Fruit fly (Drosophila melanogaster) whole organism, embryonic: ENCODE measurements around the gene rasp.

Experiments used
- CG33213 ChIP-seq: fragments of 200-800 bp; sonication (Bioruptor generic); optimal IDR thresholded peaks from 3 replicates; lab custom pipeline; 2016; ENCODE audit warnings: missing biosample characterization, missing genetic modification characterization
- CG8281 ChIP-seq: fragments of 200-800 bp; sonication (Bioruptor generic); optimal IDR thresholded peaks from 2 replicates; lab custom pipeline; 2018; ENCODE audit warnings: missing biosample characterization, mild to moderate bottlenecking, missing genetic modification characterization, moderate library complexity
- ERR ChIP-seq: fragments of 200-800 bp; sonication (Bioruptor generic); optimal IDR thresholded peaks from 2 replicates; lab custom pipeline; 2016; ENCODE audit warnings: missing biosample characterization, missing genetic modification characterization
- shn ChIP-seq: fragments of 200-800 bp; sonication (Bioruptor generic); optimal IDR thresholded peaks from 3 replicates; lab custom pipeline; 2016; ENCODE audit warnings: missing biosample characterization, missing genetic modification characterization

- TF ChIP-seq CG8281 (tag; lab: Kevin White, UChicago): no peak
- no peak for TF ChIP-seq ERR (GFP tag; lab: Kevin White, UChicago)
- no peak for TF ChIP-seq CG33213 (GFP tag; lab: Kevin White, UChicago)
- TF ChIP-seq shn (GFP tag; lab: Kevin White, UChicago): no peak
Measured at dm6 chr3L:3177872-3178271, 15.9 kb downstream of the rasp start.
